Worm (Caenorhabditis elegans) whole organism, L2 larva: ENCODE data around the gene W06G6.11.

Experiments
- C34F6.9 ChIP-seq: fragments of 150-350 bp; optimal IDR thresholded peaks from 2 replicates; lab custom pipeline; 2014; ENCODE audit warnings: missing biosample characterization, missing genetic modification characterization
- F13H6.1 ChIP-seq: sonication (generic microtip); optimal IDR thresholded peaks from 2 replicates; lab custom pipeline; 2016; ENCODE audit warnings: missing genetic modification characterization, missing compliant biosample characterization
- R02D3.7 ChIP-seq: fragments of 150-350 bp; optimal IDR thresholded peaks from 2 replicates; lab custom pipeline; 2014; ENCODE audit warnings: missing biosample characterization, missing genetic modification characterization
- Y55F3AM.14 ChIP-seq: fragments of 200-800 bp; sonication (Bioruptor generic); optimal IDR thresholded peaks from 2 replicates; lab custom pipeline; 2018; ENCODE audit warnings: mild to moderate bottlenecking, missing genetic modification characterization, missing compliant biosample characterization
- ZK546.5 ChIP-seq: sonication (generic microtip); optimal IDR thresholded peaks from 2 replicates; lab custom pipeline; 2017; ENCODE audit warnings: missing biosample characterization, missing genetic modification characterization
- blmp-1 ChIP-seq: sonication (generic microtip); optimal IDR thresholded peaks from 2 replicates; lab custom pipeline; 2017; ENCODE audit warnings: missing genetic modification characterization, mild to moderate bottlenecking, missing compliant biosample characterization, antibody characterized with exemption, moderate library complexity; ENCODE audit not compliant: insufficient read depth
- ceh-16 ChIP-seq: fragments of 150-350 bp; optimal IDR thresholded peaks from 2 replicates; lab custom pipeline; 2014; ENCODE audit warnings: missing biosample characterization, missing genetic modification characterization
- ceh-82 ChIP-seq: fragments of 150-350 bp; optimal IDR thresholded peaks from 2 replicates; lab custom pipeline; 2014; ENCODE audit warnings: missing biosample characterization, missing genetic modification characterization
- crh-2 ChIP-seq: sonication (generic microtip); optimal IDR thresholded peaks from 2 replicates; lab custom pipeline; 2017; ENCODE audit warnings: missing biosample characterization, missing genetic modification characterization
- dmd-4 ChIP-seq: sonication (generic microtip); optimal IDR thresholded peaks from 2 replicates; lab custom pipeline; 2017; ENCODE audit warnings: missing biosample characterization, missing genetic modification characterization
- egl-27 ChIP-seq: sonication (generic microtip); optimal IDR thresholded peaks from 3 replicates; lab custom pipeline; 2017; ENCODE audit warnings: missing biosample characterization, missing genetic modification reagents, missing genetic modification characterization
- elt-1 ChIP-seq: fragments of 150-350 bp; optimal IDR thresholded peaks from 2 replicates; lab custom pipeline; 2014; ENCODE audit warnings: missing biosample characterization, missing genetic modification characterization
- fos-1 ChIP-seq: fragments of 150-350 bp; optimal IDR thresholded peaks from 2 replicates; lab custom pipeline; 2014; ENCODE audit warnings: missing biosample characterization, missing genetic modification characterization
- gmeb-1 ChIP-seq: fragments of 150-350 bp; optimal IDR thresholded peaks from 2 replicates; lab custom pipeline; 2014; ENCODE audit warnings: missing biosample characterization, missing genetic modification characterization
- lin-11 ChIP-seq: fragments of 150-350 bp; sonication (generic microtip); optimal IDR thresholded peaks from 2 replicates; lab custom pipeline; 2014; ENCODE audit warnings: missing biosample characterization, missing genetic modification characterization, inconsistent platforms, mixed read lengths
- lin-13 ChIP-seq: fragments of 150-350 bp; optimal IDR thresholded peaks from 2 replicates; lab custom pipeline; 2014; ENCODE audit warnings: missing biosample characterization, missing genetic modification reagents, missing genetic modification characterization
- lin-39 ChIP-seq: fragments of 150-350 bp; optimal IDR thresholded peaks from 2 replicates; lab custom pipeline; 2014; ENCODE audit warnings: missing biosample characterization, missing genetic modification reagents, missing genetic modification characterization
- mbf-1 ChIP-seq: sonication (generic microtip); optimal IDR thresholded peaks from 2 replicates; lab custom pipeline; 2017; ENCODE audit warnings: missing biosample characterization, missing genetic modification characterization
- mdl-1 ChIP-seq, 2 experiments: fragments of 150-350 bp in 1 of 2; sonication (generic microtip) in 1 of 2; optimal IDR thresholded peaks; 2 replicates each; lab custom pipeline; 2017; ENCODE audit warnings: missing biosample characterization in 2 of 2, missing genetic modification characterization in 2 of 2
- nhr-10 ChIP-seq: sonication (generic microtip); optimal IDR thresholded peaks from 2 replicates; lab custom pipeline; 2017; ENCODE audit warnings: missing biosample characterization, missing genetic modification characterization
- nhr-11 ChIP-seq: fragments of 150-350 bp; optimal IDR thresholded peaks from 2 replicates; lab custom pipeline; 2014; ENCODE audit warnings: missing biosample characterization, missing genetic modification characterization
- nhr-12 ChIP-seq: fragments of 150-350 bp; optimal IDR thresholded peaks from 2 replicates; lab custom pipeline; 2014; ENCODE audit warnings: missing biosample characterization, missing genetic modification characterization
- nhr-129 ChIP-seq: fragments of 150-350 bp; optimal IDR thresholded peaks from 2 replicates; lab custom pipeline; 2014; ENCODE audit warnings: missing biosample characterization, missing genetic modification characterization
- nhr-21 ChIP-seq: fragments of 150-350 bp; optimal IDR thresholded peaks from 2 replicates; lab custom pipeline; 2014; ENCODE audit warnings: missing biosample characterization, missing genetic modification characterization
- nhr-23 ChIP-seq: fragments of 150-350 bp; optimal IDR thresholded peaks from 2 replicates; lab custom pipeline; 2014; ENCODE audit warnings: missing biosample characterization, missing genetic modification reagents, missing genetic modification characterization
- nhr-237 ChIP-seq: fragments of 150-350 bp; optimal IDR thresholded peaks from 2 replicates; lab custom pipeline; 2014; ENCODE audit warnings: missing biosample characterization, missing genetic modification characterization
- nhr-6 ChIP-seq: fragments of 150-350 bp; optimal IDR thresholded peaks from 2 replicates; lab custom pipeline; 2014; ENCODE audit warnings: missing biosample characterization, missing genetic modification characterization
- sem-4 ChIP-seq: fragments of 150-350 bp; optimal IDR thresholded peaks from 2 replicates; lab custom pipeline; 2014; ENCODE audit warnings: missing biosample characterization, missing genetic modification reagents, missing genetic modification characterization
- skn-1 ChIP-seq: sonication (generic microtip); optimal IDR thresholded peaks from 2 replicates; lab custom pipeline; 2017; ENCODE audit warnings: missing biosample characterization, missing genetic modification characterization
- sma-3 ChIP-seq: sonication (generic microtip); optimal IDR thresholded peaks from 2 replicates; lab custom pipeline; 2016; ENCODE audit warnings: missing genetic modification reagents, missing genetic modification characterization, missing compliant biosample characterization
- unc-39 ChIP-seq: fragments of 150-350 bp; optimal IDR thresholded peaks from 2 replicates; lab custom pipeline; 2014; ENCODE audit warnings: missing biosample characterization, missing genetic modification characterization
- unc-55 ChIP-seq: fragments of 150-350 bp; sonication (generic microtip); optimal IDR thresholded peaks from 3 replicates; lab custom pipeline; 2014; ENCODE audit warnings: missing biosample characterization, missing genetic modification reagents, missing genetic modification characterization
- unc-62 ChIP-seq: fragments of 150-350 bp; optimal IDR thresholded peaks from 2 replicates; lab custom pipeline; 2014; ENCODE audit warnings: missing biosample characterization, missing genetic modification reagents, missing genetic modification characterization
- ztf-1 ChIP-seq: fragments of 200-800 bp; sonication (Bioruptor generic); conservative IDR thresholded peaks from 2 replicates; pipeline ENCODE4 v1.3.6; 2022; ENCODE audit warnings: missing genetic modification characterization, missing compliant biosample characterization
- ztf-11 ChIP-seq: sonication (generic microtip); optimal IDR thresholded peaks from 2 replicates; lab custom pipeline; 2017; ENCODE audit warnings: missing biosample characterization, missing genetic modification characterization
- ztf-4 ChIP-seq: fragments of 150-350 bp; optimal IDR thresholded peaks from 2 replicates; lab custom pipeline; 2014; ENCODE audit warnings: missing biosample characterization, missing genetic modification characterization

The W06G6.11 gene

DNA sequence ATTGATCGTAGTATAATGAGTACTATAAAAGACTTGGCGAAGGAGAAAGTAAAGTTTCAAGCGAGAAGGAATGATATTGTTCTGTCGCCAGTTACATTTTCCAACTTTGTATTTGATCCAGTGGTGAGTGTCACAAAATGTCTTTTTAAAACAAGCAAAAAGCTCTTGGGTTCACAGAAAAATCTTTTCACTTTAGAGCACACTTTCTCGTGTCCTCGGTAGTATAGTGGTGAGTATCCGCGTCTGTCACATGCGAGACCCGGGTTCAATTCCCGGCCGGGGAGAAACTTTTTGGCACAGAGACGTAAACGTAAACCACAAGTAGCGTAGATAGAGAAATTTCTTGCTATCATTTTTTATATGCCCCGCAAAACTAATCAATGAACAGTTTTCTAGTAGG is 8.7 kb downstream of the W06G6.11 start:
- TF ChIP-seq nhr-11 (no peak), nhr-23 (tag; lab: Kevin White, UChicago) (no peak), ztf-1 (no peak), lin-39 (tag; lab: Kevin White, UChicago) (no peak), nhr-12 (no peak), skn-1 (tag; lab: Kevin White, UChicago) (no peak), nhr-21 (tag; lab: Kevin White, UChicago) (no peak), mdl-1 (tag; optimal IDR thresholded peaks at IDR 0.05; lab: Kevin White, UChicago) (no peak), gmeb-1 (tag; lab: Kevin White, UChicago) (no peak), egl-27 (tag; lab: Kevin White, UChicago) (no peak), blmp-1 (tag; lab: Kevin White, UChicago) (no peak), R02D3.7 (tag; lab: Kevin White, UChicago) (no peak), unc-39 (no peak), dmd-4 (tag; lab: Kevin White, UChicago) (no peak)

DNA sequence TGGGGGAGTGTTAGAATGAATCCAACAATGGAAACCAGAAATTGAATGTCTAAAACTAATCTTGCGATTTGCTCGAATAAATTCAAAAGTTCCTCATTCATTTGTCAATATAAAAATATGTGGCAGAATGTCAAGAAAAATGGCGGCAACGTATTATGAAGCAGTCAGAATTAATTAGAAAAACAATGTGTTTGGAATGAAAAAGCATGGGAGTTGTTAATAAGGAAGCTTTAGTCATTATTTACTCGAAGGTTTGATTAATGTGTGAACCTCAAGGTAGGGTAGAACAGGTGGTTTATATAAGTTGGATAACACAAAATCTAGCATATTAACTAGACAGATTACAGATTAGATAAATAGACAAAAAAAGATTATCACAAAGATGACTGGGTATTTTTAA is 10.9 kb downstream of the W06G6.11 start, which contains the start of gene srw-76:
Gene srw-76 (minus strand): TSS at position 101 of the 400 bp plus-strand sequence.
- TF ChIP-seq nhr-21 (tag; lab: Kevin White, UChicago): no peak
- no peak for TF ChIP-seq ceh-82 (tag; lab: Kevin White, UChicago)
- no peak for TF ChIP-seq lin-13 (GFP tag; lab: Kevin White, UChicago)
- no peak for TF ChIP-seq nhr-129 (tag; lab: Kevin White, UChicago)
- TF ChIP-seq crh-2 (tag; lab: Kevin White, UChicago): no peak
- no peak for TF ChIP-seq ztf-4

DNA sequence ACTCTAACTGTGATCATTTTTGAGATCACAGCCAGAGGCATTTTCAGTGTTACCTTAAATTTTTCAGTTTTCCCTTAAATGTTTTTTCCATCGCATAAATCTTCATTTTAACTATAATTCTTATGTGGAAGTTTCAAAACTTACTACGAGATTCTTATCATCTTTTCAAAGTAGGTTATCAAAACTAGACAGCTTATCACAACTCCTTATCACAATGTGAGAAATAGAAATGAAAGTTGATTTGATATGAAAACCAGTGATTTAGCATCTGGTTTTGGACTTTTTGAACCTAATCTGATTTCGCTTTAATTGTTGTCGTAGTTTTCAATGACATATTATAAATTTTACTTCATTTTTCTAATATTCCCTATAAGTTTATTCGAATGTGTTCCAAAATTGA is 13.2 kb downstream of the W06G6.11 start, which contains the start of gene mltn-11:
Gene mltn-11 (plus strand): TSS at position 276 of the 400 bp plus-strand sequence.
- TF ChIP-seq gmeb-1 (tag; lab: Kevin White, UChicago) (no peak), unc-55 (GFP tag; lab: Kevin White, UChicago) (no peak), F13H6.1 (tag; lab: Kevin White, UChicago) (no peak), fos-1 (no peak), nhr-12 (no peak), lin-39 (tag; lab: Kevin White, UChicago) (no peak), R02D3.7 (tag; lab: Kevin White, UChicago) (no peak), unc-62 (GFP tag; lab: Kevin White, UChicago) (no peak), skn-1 (tag; lab: Kevin White, UChicago) (no peak), blmp-1 (tag; lab: Kevin White, UChicago) (no peak), nhr-237 (tag; lab: Kevin White, UChicago) (no peak), ZK546.5 (tag; lab: Kevin White, UChicago) (no peak), nhr-11 (no peak), ztf-4 (no peak), sma-3 (GFP tag; lab: Kevin White, UChicago) (no peak), elt-1 (tag; lab: Kevin White, UChicago) (no peak)

DNA sequence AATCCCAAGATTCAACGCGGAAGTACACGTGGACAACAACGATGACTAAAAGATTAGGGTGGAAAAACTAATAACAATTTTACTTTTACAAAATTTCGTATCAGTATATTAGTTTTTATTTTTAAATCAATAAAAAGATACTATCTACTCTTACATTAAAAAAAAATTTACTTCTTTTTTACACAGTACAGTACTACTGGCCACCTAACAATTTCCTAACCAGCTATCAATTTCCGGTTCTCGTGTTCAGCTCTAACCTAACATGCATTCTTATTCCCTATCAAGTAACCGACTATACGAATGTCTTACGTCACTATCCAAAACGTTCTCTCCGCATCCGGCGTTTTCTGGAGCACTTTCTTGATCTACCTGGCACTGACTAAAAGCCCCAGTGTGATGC is 19.5 kb downstream of the W06G6.11 start, which contains the start of gene srd-21:
Gene srd-21 (plus strand): TSS at position 301 of the 400 bp plus-strand sequence.
- TF ChIP-seq ceh-16 (tag; lab: Kevin White, UChicago) (no peak), unc-39 (no peak), gmeb-1 (tag; lab: Kevin White, UChicago) (no peak), ztf-4 (no peak), lin-11 (tag; lab: Kevin White, UChicago) (no peak), C34F6.9 (tag; lab: Kevin White, UChicago) (no peak), ZK546.5 (tag; lab: Kevin White, UChicago) (no peak), unc-62 (GFP tag; lab: Kevin White, UChicago) (no peak), elt-1 (tag; lab: Kevin White, UChicago) (no peak), unc-55 (GFP tag; lab: Kevin White, UChicago) (no peak), mbf-1 (no peak), nhr-11 (no peak), nhr-6 (tag; lab: Kevin White, UChicago) (no peak), blmp-1 (tag; lab: Kevin White, UChicago) (no peak), nhr-10 (tag; lab: Kevin White, UChicago) (no peak), crh-2 (tag; lab: Kevin White, UChicago) (no peak)

DNA sequence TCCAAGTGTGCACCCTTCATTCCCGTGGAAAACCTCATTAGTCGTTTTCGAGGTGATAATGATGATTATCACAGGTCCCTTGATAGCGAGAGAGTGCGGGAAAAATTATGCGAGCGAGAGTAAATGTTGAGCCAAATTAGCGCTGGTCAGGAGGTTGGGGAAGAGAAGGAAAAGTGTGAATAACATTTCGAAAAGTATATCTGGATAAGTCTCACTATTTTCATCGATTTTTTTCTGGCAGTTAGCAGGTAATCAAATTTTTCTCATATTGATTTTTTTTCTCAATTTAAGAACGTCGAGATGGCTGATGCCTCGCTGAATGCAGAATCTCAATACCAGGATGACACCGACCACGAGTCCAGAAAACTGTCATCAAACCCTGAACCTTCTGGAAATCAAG is 20.1 kb downstream of the W06G6.11 start, which contains the start of gene W06G6.2:
Gene W06G6.2 (plus strand): TSS at position 301 of the 400 bp plus-strand sequence.
- TF ChIP-seq nhr-237 (tag; lab: Kevin White, UChicago) (no peak), F13H6.1 (tag; lab: Kevin White, UChicago) (no peak), blmp-1 (tag; lab: Kevin White, UChicago) (no peak), sem-4 (tag; lab: Kevin White, UChicago) (no peak), unc-55 (GFP tag; lab: Kevin White, UChicago) (no peak), ztf-11 (tag; lab: Kevin White, UChicago) (no peak), nhr-129 (tag; lab: Kevin White, UChicago) (no peak), Y55F3AM.14 (GFP tag; lab: Kevin White, UChicago) (no peak)
